Fruit fly (Drosophila melanogaster): ENCODE measurements around the gene CG12535.

CG12535 gene

dm6 chrX:3355180-3355579 lies 93.6 kb downstream of the CG12535 start (continued):
- TF ChIP-seq lola (GFP tag; optimal IDR thresholded peaks at IDR 0.05) (peak in 1 of 3 experiments; percentile 89), Dref (GFP tag; IDR thresholded peaks at IDR 0.05) (no peak), CG4854 (GFP tag; optimal IDR thresholded peaks at IDR 0.05) (peak; percentile 34), jing (GFP tag; optimal IDR thresholded peaks at IDR 0.05) (peak; percentile 11), sug (tag; optimal IDR thresholded peaks at IDR 0.05) (no peak), CG10462 (GFP tag; optimal IDR thresholded peaks at IDR 0.05) (peak; percentile 57), CG9609 (GFP tag; optimal IDR thresholded peaks at IDR 0.05) (peak; percentile 31), CG13775 (GFP tag; optimal IDR thresholded peaks at IDR 0.05) (peak; percentile 84), CG18599 (GFP tag; optimal IDR thresholded peaks at IDR 0.05) (peak; percentile 74), CG7928 (GFP tag; optimal IDR thresholded peaks at IDR 0.05) (no peak), br (optimal IDR thresholded peaks at IDR 0.05) (no peak), psq (GFP tag; optimal IDR thresholded peaks at IDR 0.05) (peak; percentile 29), emc (GFP tag; optimal IDR thresholded peaks at IDR 0.05) (no peak), vvl (GFP tag; IDR thresholded peaks at IDR 0.05) (peak; percentile 94), CG5180 (GFP tag; optimal IDR thresholded peaks at IDR 0.05) (peak; percentile 40), grau (tag; optimal IDR thresholded peaks at IDR 0.05) (peak; percentile 76), usp (GFP tag; optimal IDR thresholded peaks at IDR 0.05) (no peak), Dip2 (GFP tag; IDR thresholded peaks at IDR 0.05) (no peak), wdn (GFP tag; IDR thresholded peaks at IDR 0.05) (peak; percentile 72), danr (GFP tag; IDR thresholded peaks at IDR 0.05) (peak; percentile 59), Atf-2 (GFP tag; optimal IDR thresholded peaks at IDR 0.05) (peak; percentile 27), CG43689 (GFP tag; IDR thresholded peaks at IDR 0.05) (peak; percentile 49; the same call in 1 of the 2 replicates), Fer2 (tag; optimal IDR thresholded peaks at IDR 0.05) (no peak), CG9932 (GFP tag; IDR thresholded peaks at IDR 0.05) (peak; percentile 78), CG11093 (GFP tag; IDR thresholded peaks at IDR 0.05) (0 out of 3 replicates have a peak, but pooled peaks have one; percentile 34), salm (tag; optimal IDR thresholded peaks at IDR 0.05) (peak; percentile 43), Nf-YA (GFP tag; IDR thresholded peaks at IDR 0.05) (peak; percentile 67), Hand (GFP tag; optimal IDR thresholded peaks at IDR 0.05) (peak; percentile 5), CG6175 (GFP tag; IDR thresholded peaks at IDR 0.05) (peak; percentile 64; the same call in 2 of the 3 replicates), CG8924 (tag; optimal IDR thresholded peaks at IDR 0.05) (peak; percentile 77), Pdp1 (GFP tag; optimal IDR thresholded peaks at IDR 0.05) (peak; percentile 34 to 44), CG14014 (GFP tag; IDR thresholded peaks at IDR 0.05) (peak; percentile 79), sd (tag; optimal IDR thresholded peaks at IDR 0.05) (peak; percentile 36), bcd (GFP tag; optimal IDR thresholded peaks at IDR 0.05) (peak; percentile 72), Elba2 (GFP tag; optimal IDR thresholded peaks at IDR 0.05) (peak; percentile 27), D (optimal IDR thresholded peaks at IDR 0.05) (no peak), D (GFP tag; optimal IDR thresholded peaks at IDR 0.05) (peak; percentile 81), Mad (GFP tag; optimal IDR thresholded peaks at IDR 0.05) (peak; percentile 51), exex (tag; optimal IDR thresholded peaks at IDR 0.05) (peak; percentile 11), CG31224 (GFP tag; IDR thresholded peaks at IDR 0.05) (peak; percentile 79), nom (GFP tag; optimal IDR thresholded peaks at IDR 0.05) (no peak), MESR4 (GFP tag; optimal IDR thresholded peaks at IDR 0.05) (no peak), en (GFP tag; optimal IDR thresholded peaks at IDR 0.05) (no peak), ken (GFP tag; IDR thresholded peaks at IDR 0.05) (peak; percentile 86), Oli (tag; optimal IDR thresholded peaks at IDR 0.05) (peak; percentile 79), h (optimal IDR thresholded peaks at IDR 0.05) (no peak), z (GFP tag; IDR thresholded peaks at IDR 0.05) (0 out of 3 replicates have a peak, but pooled peaks have one; percentile 12), Rfx (GFP tag; IDR thresholded peaks at IDR 0.05) (peak; percentile 86), Ada2b (GFP tag; IDR thresholded peaks at IDR 0.05) (peak; percentile 86), cwo (GFP tag; optimal IDR thresholded peaks at IDR 0.05) (peak; percentile 43), Eip74EF (GFP tag; optimal IDR thresholded peaks at IDR 0.05) (peak in 1 of 2 experiments; percentile 42), CG3163 (GFP tag; optimal IDR thresholded peaks at IDR 0.05) (no peak)
